Worm (Caenorhabditis elegans): ENCODE results near the gene chil-26.

The chil-26 gene

DNA sequence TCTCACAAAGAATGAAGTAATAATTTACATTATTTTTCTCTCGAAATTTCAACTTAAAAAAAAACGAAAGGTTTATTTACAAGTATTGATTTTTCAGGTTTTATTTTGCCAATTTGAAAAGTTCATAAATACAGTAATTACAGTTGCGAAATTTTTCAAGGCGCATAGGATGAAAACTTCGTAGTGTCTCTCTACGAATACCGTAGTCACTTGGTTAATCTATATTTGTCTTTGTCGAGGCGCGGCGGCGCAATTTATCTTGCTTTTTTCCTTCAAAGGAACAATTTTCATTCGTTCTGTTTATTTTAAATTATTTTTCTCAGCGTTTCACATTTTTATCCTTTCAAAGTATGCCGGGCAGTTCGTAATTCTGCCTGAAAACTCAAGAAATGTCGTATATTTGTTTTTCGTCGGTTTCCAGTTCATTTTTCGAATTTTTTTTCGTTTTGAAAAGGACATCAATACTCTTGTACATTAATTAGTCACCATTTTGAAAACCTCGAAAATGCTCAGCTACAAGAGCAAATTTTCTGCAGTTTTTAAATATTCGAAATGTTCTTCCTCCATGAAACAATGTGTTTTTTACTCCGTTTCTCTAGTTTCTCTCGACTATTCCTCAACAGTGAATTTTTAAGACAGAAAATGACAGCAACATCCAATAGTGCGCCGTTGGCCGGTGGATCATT lies 48.8 kb downstream of the chil-26 start, which contains the start of gene mex-6 (continued):
- TF ChIP-seq him-1 (tag; optimal IDR thresholded peaks at IDR 0.05) (peak; percentile 53), ztf-28 (GFP tag; IDR thresholded peaks at IDR 0.05) (no peak), ceh-91 (GFP tag; IDR thresholded peaks at IDR 0.05) (peak; percentile 85), cebp-2 (GFP tag; IDR thresholded peaks at IDR 0.05) (no peak), ztf-25 (GFP tag; IDR thresholded peaks at IDR 0.05) (no peak), lin-35 (GFP tag; optimal IDR thresholded peaks at IDR 0.05) (no peak), nhr-179 (tag; optimal IDR thresholded peaks at IDR 0.05) (no peak), bed-2 (GFP tag; IDR thresholded peaks at IDR 0.05) (no peak), dpl-1 (GFP tag; optimal IDR thresholded peaks at IDR 0.05) (peak; percentile 70), efl-1 (GFP tag; optimal IDR thresholded peaks at IDR 0.05) (peak; percentile 95), hlh-12 (tag; optimal IDR thresholded peaks at IDR 0.05) (no peak), ztf-18 (tag; optimal IDR thresholded peaks at IDR 0.05) (no peak), unc-62 (GFP tag; optimal IDR thresholded peaks at IDR 0.05) (no peak), T26A5.8 (tag; optimal IDR thresholded peaks at IDR 0.05) (no peak), B0019.2 (GFP tag; conservative IDR thresholded peaks at IDR 0.05) (0 out of 2 replicates have a peak, but pooled peaks have one; percentile 57), lin-54 (GFP tag; optimal IDR thresholded peaks at IDR 0.05) (no peak), zfh-2 (GFP tag; conservative IDR thresholded peaks at IDR 0.05) (no peak), ceh-79 (tag; optimal IDR thresholded peaks at IDR 0.05) (no peak), F57A8.1 (GFP tag; optimal IDR thresholded peaks at IDR 0.05) (no peak), F55B11.4 (tag; optimal IDR thresholded peaks at IDR 0.05; ENCODE audit: borderline replicate concordance, insufficient read depth) (no peak), F49E8.2 (tag; optimal IDR thresholded peaks at IDR 0.05; ENCODE audit: insufficient read depth) (peak; percentile 30), B0336.3 (GFP tag; IDR thresholded peaks at IDR 0.05) (no peak), hmg-20 (GFP tag; IDR thresholded peaks at IDR 0.05) (no peak), nhr-120 (GFP tag; IDR thresholded peaks at IDR 0.05) (no peak), madf-8 (GFP tag; conservative IDR thresholded peaks at IDR 0.05) (peak; percentile 92), xnd-1 (tag; optimal IDR thresholded peaks at IDR 0.05) (peak; percentile 92), snpc-4 (GFP tag; optimal IDR thresholded peaks at IDR 0.05) (no peak), snpc-4 (tag; optimal IDR thresholded peaks at IDR 0.05) (no peak), rcor-1 (GFP tag; IDR thresholded peaks at IDR 0.05) (peak; percentile 52; the same call in 1 of the 2 replicates), nfyb-1 (GFP tag; IDR thresholded peaks at IDR 0.05) (no peak), athp-1 (tag; optimal IDR thresholded peaks at IDR 0.05) (no peak), hmg-1.2 (GFP tag; IDR thresholded peaks at IDR 0.05) (no peak), B0261.1 (tag; optimal IDR thresholded peaks at IDR 0.05) (no peak), somi-1 (GFP tag; optimal IDR thresholded peaks at IDR 0.05) (no peak), F23B12.7 (tag; optimal IDR thresholded peaks at IDR 0.05; ENCODE audit: insufficient read depth) (no peak), atf-7 (tag; optimal IDR thresholded peaks at IDR 0.05) (no peak), dpff-1 (tag; optimal IDR thresholded peaks at IDR 0.05) (no peak), lin-40 (tag; optimal IDR thresholded peaks at IDR 0.05) (no peak)
